Worm (Caenorhabditis elegans): Measurements from ENCODE around the gene D1086.9.

The D1086.9 gene

DNA sequence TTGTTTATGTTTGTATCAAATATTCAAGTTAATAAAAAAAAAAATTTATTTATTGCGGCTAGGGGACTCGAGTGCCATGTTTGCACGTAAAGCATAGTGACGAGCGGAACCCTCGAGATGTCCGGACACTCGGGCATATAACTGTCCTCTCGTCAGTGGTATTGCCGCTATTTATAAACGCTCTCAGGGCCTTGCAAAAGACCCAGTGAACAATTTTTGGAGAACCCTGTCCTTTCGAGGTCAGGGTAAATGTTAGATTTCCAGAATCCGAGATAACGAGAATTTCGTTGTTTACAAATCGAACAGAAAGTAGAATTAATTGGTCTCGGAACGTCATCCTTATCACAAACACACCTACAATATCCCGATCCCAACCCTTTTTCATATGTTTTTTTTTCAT is 11.7 kb upstream of the D1086.9 start, which contains the start of gene D1086.3:
TSS of gene D1086.3 (plus strand) at position 390 of the 400 bp plus-strand sequence.
- TF ChIP-seq ceh-34 (tag; optimal IDR thresholded peaks at IDR 0.05) (no peak), eyg-1 (tag; optimal IDR thresholded peaks at IDR 0.05) (no peak), T23F11.4 (GFP tag; optimal IDR thresholded peaks at IDR 0.05) (no peak), ama-1 (optimal IDR thresholded peaks at IDR 0.05) (peak; percentile 72), fkh-10 (GFP tag; optimal IDR thresholded peaks at IDR 0.05) (no peak), ceh-2 (tag; optimal IDR thresholded peaks at IDR 0.05) (no peak), ttx-3 (tag; optimal IDR thresholded peaks at IDR 0.05) (no peak)

DNA sequence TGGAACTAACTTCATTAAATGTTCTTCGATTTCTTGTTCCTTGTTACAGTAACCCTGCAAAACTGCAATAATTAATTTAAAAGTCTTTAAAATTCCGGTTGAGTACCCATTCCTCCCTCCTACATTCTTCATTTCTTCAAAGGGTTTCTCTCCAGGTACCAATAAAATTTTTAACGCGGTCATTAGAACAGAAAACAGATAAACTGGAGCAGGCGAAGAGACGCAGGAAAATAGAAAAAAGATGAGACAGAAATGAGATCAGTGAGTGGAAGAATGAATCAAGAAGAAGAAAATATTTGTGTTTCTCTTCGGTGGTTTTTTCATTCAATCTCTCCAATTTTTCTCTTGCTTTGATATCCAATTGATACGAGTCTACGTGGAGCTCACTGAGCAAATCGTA is 10.3 kb upstream of the D1086.9 start, which contains the start of gene D1086.8:
TSS of gene D1086.8 (plus strand) at position 301 of the 400 bp plus-strand sequence.
- no peak for TF ChIP-seq unc-86 (tag; optimal IDR thresholded peaks at IDR 0.05)
- TF ChIP-seq lim-6 (tag; optimal IDR thresholded peaks at IDR 0.05) = no peak

DNA sequence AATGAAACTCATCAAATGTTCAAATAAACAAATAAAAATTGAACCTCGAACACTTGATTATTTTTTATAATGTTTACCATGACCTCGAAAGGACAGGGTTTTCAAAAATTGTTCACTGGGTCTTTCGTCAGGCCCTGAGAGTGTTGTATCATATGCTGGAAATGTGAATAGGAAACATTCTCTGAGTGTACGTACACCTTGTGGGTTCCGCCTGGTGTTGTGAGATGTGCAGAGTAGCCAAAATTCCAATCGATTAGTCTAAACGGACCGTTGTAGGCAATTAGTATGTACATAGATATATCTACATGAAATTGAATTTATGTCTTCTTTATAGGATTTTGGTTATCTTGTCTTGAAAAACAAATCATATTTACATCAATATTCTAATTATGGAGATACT is 9.5 kb upstream of the D1086.9 start:
- TF ChIP-seq eyg-1 (tag; optimal IDR thresholded peaks at IDR 0.05) (no peak), pat-9 (tag; optimal IDR thresholded peaks at IDR 0.05) (no peak), ceh-6 (GFP tag; optimal IDR thresholded peaks at IDR 0.05) (no peak), F13H6.1 (tag; optimal IDR thresholded peaks at IDR 0.05) (no peak), K09A11.1 (tag; optimal IDR thresholded peaks at IDR 0.05; ENCODE audit: insufficient read depth) (no peak), ref-2 (tag; optimal IDR thresholded peaks at IDR 0.05) (no peak), pha-2 (tag; optimal IDR thresholded peaks at IDR 0.05) (no peak), ahr-1 (tag; optimal IDR thresholded peaks at IDR 0.05) (no peak), nhr-232 (tag; optimal IDR thresholded peaks at IDR 0.05) (no peak), C08G9.2 (tag; optimal IDR thresholded peaks at IDR 0.05) (no peak)

DNA sequence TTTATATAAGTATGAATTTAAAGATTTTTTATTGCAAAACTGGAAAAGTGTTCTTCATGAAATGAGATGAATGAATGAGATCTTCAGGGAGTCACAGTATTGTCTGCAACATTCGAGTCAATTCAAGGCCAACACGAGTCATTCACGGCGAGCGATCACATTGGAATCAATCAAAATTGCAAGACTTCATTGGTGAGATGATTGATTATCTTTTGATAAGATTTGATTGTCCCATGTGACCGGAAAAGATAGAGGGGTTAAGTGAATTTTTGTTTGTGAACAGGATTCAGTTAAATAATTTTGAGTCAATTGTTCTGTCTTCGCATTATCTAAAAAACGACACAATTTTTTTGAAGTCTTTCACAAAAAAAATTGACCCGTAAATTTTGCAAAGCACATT is 9.1 kb upstream of the D1086.9 start:
- peak; percentile 9 for TF ChIP-seq unc-55 (GFP tag; optimal IDR thresholded peaks at IDR 0.05)
- no peak for TF ChIP-seq ceh-34 (tag; optimal IDR thresholded peaks at IDR 0.05)
- no peak for TF ChIP-seq ceh-31 (tag; optimal IDR thresholded peaks at IDR 0.05)

DNA sequence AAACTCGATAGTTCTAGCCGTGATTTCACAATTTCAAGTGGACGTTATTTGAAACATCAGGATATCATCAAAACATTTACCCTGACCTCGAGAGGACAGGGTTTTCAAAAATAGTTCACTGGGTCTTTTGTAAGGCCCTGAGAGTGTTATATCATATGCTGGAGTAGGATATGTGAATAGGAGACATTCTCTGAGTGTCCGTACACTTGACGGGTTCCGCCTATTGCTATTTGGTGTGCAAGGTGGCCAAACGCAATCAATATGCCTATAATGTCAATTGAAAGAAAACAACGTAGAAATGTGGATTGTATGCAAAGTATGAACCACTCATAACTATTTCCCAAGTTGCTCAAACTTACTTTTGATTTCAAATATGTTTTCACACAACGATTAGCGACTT is 6.7 kb upstream of the D1086.9 start:
- TF ChIP-seq pros-1 (tag; optimal IDR thresholded peaks at IDR 0.05) = no peak
- no peak for TF ChIP-seq ets-4 (tag; optimal IDR thresholded peaks at IDR 0.05)
- TF ChIP-seq ceh-34 (tag; optimal IDR thresholded peaks at IDR 0.05) = no peak
- no peak for TF ChIP-seq unc-55 (GFP tag; optimal IDR thresholded peaks at IDR 0.05)
- no peak for TF ChIP-seq zip-5 (tag; optimal IDR thresholded peaks at IDR 0.05)
- TF ChIP-seq hlh-13 (GFP tag; optimal IDR thresholded peaks at IDR 0.05) = no peak
- TF ChIP-seq madf-2 (tag; optimal IDR thresholded peaks at IDR 0.05) = no peak
- TF ChIP-seq lim-6 (tag; optimal IDR thresholded peaks at IDR 0.05) = no peak
- TF ChIP-seq odd-2 (tag; optimal IDR thresholded peaks at IDR 0.05) = no peak
- TF ChIP-seq dve-1 (tag; optimal IDR thresholded peaks at IDR 0.05) = no peak
- TF ChIP-seq eyg-1 (tag; optimal IDR thresholded peaks at IDR 0.05) = no peak
- no peak for TF ChIP-seq pag-3 (tag; optimal IDR thresholded peaks at IDR 0.05; ENCODE audit: borderline replicate concordance)

DNA sequence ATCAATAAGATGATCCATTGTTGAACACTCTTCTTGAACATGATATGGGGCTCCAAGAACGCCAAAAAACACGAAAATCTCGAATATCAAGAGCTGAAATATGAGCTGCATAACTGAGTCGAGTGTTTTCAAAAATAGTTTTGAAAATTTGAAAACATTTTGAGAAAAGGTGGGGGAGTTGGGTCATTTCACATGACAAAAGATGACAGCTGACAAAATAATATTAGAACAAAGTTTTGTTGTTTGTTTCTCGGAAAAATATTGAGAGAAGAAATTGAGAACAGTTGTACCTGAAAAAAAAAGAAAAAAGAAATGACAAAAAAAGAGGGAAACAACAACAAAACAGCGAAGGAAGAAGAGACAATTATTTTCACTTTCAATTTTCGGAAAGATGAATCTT is 5.6 kb upstream of the D1086.9 start, which contains the start of the genes D1086.2 and D1086.1:
TSS of gene D1086.2 (minus strand) at position 150 of the 400 bp plus-strand sequence.
TSS of gene D1086.1 (plus strand) at position 340 of the 400 bp plus-strand sequence.
- TF ChIP-seq pag-3 (tag; optimal IDR thresholded peaks at IDR 0.05; ENCODE audit: borderline replicate concordance) (no peak), ceh-34 (tag; optimal IDR thresholded peaks at IDR 0.05) (no peak), zip-5 (tag; optimal IDR thresholded peaks at IDR 0.05) (no peak), syd-9 (tag; optimal IDR thresholded peaks at IDR 0.05) (no peak)

DNA sequence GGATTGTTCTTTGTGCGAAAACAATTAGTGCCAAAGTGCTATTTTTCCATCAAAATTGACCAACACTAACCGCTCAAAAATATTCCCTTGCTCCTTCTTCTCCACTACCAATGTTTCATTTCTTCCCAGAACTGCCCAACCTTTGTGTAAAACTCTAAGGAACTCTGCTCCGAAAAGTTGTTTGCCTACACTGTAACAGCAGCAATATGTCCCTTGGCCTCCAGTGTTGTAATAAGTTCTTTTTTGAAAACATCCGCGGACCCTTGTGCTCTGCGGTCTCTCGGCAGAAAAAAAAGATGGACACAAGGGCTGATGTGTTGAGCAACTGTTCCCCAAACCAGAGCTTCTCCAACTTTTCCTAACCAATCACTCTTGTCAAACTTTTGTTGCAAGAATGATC is 3.2 kb upstream of the D1086.9 start, which contains the start of gene D1086.12:
TSS of gene D1086.12 (plus strand) at position 301 of the 400 bp plus-strand sequence.
- TF ChIP-seq ceh-2 (tag; optimal IDR thresholded peaks at IDR 0.05) (no peak), rnt-1 (tag; optimal IDR thresholded peaks at IDR 0.05) (no peak), fkh-6 (tag; optimal IDR thresholded peaks at IDR 0.05) (no peak), Y22D7AL.16 (tag; optimal IDR thresholded peaks at IDR 0.05) (no peak), hlh-13 (GFP tag; optimal IDR thresholded peaks at IDR 0.05) (no peak), ref-2 (tag; optimal IDR thresholded peaks at IDR 0.05) (no peak), dve-1 (tag; optimal IDR thresholded peaks at IDR 0.05) (no peak), unc-3 (GFP tag; conservative IDR thresholded peaks at IDR 0.05) (no peak), unc-3 (tag; optimal IDR thresholded peaks at IDR 0.05) (no peak), ama-1 (optimal IDR thresholded peaks at IDR 0.05) (no peak)

Measured in whole organism, late embryonic.